Worm (Caenorhabditis elegans): ENCODE measurements around the gene col-110.

Gene col-110

DNA sequence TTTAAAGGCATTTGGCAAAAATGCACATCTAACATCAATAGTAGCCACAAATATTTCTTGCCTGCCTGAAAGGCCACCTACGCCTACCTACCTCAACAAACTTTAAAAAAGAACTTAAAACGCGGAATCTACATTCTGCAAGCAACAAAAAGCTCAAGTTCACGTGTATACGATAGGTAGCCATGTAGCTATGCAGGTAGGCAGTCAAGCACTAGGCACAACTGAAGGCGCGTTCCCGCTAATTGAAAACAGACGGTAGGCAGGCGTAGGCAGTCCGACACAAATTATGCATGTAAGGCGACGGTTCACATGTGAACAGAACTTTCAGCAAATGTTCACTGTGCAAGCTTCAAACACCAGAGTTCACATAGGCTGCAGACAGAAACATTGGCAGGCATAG is 3.1 kb upstream of the col-110 start:
- no peak for TF ChIP-seq ref-1 (GFP tag; conservative IDR thresholded peaks at IDR 0.05)
- no peak for TF ChIP-seq flt-1 (GFP tag; IDR thresholded peaks at IDR 0.05)
- no peak for TF ChIP-seq cog-1 (tag; optimal IDR thresholded peaks at IDR 0.05)
- TF ChIP-seq ztf-23 (GFP tag; IDR thresholded peaks at IDR 0.05) = no peak

DNA sequence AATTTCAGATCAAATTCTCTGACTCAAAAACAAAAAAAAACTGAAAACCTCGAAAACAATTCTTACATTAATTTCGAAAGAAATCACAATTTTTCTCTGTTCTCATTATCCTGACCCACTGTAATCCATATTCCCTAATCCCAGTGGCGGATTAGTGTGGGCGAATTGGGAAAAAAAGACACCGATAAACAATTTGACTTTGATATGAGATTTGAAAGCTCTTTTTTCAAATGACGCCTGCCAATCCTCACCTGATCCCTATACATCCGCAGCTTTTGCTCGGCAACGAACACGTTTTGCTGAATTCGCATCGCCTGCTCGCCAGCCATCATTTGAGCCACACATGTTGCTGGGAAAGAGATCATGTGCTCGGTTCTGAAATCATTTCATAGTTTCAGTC is 2.3 kb upstream of the col-110 start:
- TF ChIP-seq ztf-23 (GFP tag; IDR thresholded peaks at IDR 0.05) (no peak), ref-1 (GFP tag; conservative IDR thresholded peaks at IDR 0.05) (no peak), klf-2 (GFP tag; conservative IDR thresholded peaks at IDR 0.05) (no peak), flt-1 (GFP tag; IDR thresholded peaks at IDR 0.05) (no peak), tab-1 (GFP tag; IDR thresholded peaks at IDR 0.05) (no peak), ztf-29 (GFP tag; IDR thresholded peaks at IDR 0.05) (no peak), T22C8.4 (GFP tag; IDR thresholded peaks at IDR 0.05) (no peak), cog-1 (tag; optimal IDR thresholded peaks at IDR 0.05) (no peak), med-1 (GFP tag; optimal IDR thresholded peaks at IDR 0.05; ENCODE audit: insufficient read depth) (no peak)

DNA sequence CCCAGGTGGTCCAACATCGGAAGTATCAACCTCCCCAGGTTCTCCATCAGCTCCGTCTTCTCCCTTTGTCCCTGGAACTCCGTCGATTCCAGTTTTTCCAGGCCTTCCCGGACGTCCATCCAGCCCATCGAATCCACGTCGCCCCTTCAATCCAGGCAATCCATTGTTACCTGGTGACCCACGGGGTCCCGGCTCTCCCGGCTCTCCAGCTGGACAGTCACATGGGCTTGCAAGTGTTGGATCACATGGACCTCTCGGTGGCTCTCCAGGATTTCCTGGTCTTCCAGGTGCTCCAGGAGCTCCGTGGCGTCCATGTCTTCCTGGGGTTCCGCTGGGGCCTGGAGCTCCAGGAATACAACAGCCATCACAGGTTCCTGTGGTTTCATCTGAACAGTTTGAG is 807 bp downstream of the col-110 start:
- TF ChIP-seq klf-2 (GFP tag; conservative IDR thresholded peaks at IDR 0.05) (no peak), ztf-23 (GFP tag; IDR thresholded peaks at IDR 0.05) (0 out of 2 replicates have a peak, but pooled peaks have one; percentile 30), T22C8.4 (GFP tag; IDR thresholded peaks at IDR 0.05) (no peak), ztf-29 (GFP tag; IDR thresholded peaks at IDR 0.05) (no peak)

- TF ChIP-seq klf-2 (GFP tag; conservative IDR thresholded peaks at IDR 0.05) (no peak), cog-1 (tag; optimal IDR thresholded peaks at IDR 0.05) (no peak), ztf-29 (GFP tag; IDR thresholded peaks at IDR 0.05) (no peak), flt-1 (GFP tag; IDR thresholded peaks at IDR 0.05) (no peak), T22C8.4 (GFP tag; IDR thresholded peaks at IDR 0.05) (no peak), ref-1 (GFP tag; conservative IDR thresholded peaks at IDR 0.05) (no peak), med-1 (GFP tag; optimal IDR thresholded peaks at IDR 0.05; ENCODE audit: insufficient read depth) (no peak), ztf-23 (GFP tag; IDR thresholded peaks at IDR 0.05) (no peak), tab-1 (GFP tag; IDR thresholded peaks at IDR 0.05) (no peak)
These were observed 3.9 kb downstream of the col-110 start, which contains the start of gene nspg-10 for ce11 chrIV:4605608-4606007. Gene nspg-10 (plus strand): TSS chrIV:4605786.

- no peak for TF ChIP-seq med-1 (GFP tag; optimal IDR thresholded peaks at IDR 0.05; ENCODE audit: insufficient read depth)
- no peak for TF ChIP-seq klf-2 (GFP tag; conservative IDR thresholded peaks at IDR 0.05)
- TF ChIP-seq ztf-29 (GFP tag; IDR thresholded peaks at IDR 0.05) = no peak
- TF ChIP-seq ref-1 (GFP tag; conservative IDR thresholded peaks at IDR 0.05) = no peak
- TF ChIP-seq flt-1 (GFP tag; IDR thresholded peaks at IDR 0.05) = no peak
- no peak for TF ChIP-seq tab-1 (GFP tag; IDR thresholded peaks at IDR 0.05)
- TF ChIP-seq T22C8.4 (GFP tag; IDR thresholded peaks at IDR 0.05) = no peak
- TF ChIP-seq cog-1 (tag; optimal IDR thresholded peaks at IDR 0.05) = no peak
- TF ChIP-seq ztf-23 (GFP tag; IDR thresholded peaks at IDR 0.05) = no peak
These were observed 6.9 kb downstream of the col-110 start, which contains the start of gene F19C7.4 for ce11 chrIV:4602565-4602964. Gene F19C7.4 (plus strand): TSS chrIV:4602865.

DNA sequence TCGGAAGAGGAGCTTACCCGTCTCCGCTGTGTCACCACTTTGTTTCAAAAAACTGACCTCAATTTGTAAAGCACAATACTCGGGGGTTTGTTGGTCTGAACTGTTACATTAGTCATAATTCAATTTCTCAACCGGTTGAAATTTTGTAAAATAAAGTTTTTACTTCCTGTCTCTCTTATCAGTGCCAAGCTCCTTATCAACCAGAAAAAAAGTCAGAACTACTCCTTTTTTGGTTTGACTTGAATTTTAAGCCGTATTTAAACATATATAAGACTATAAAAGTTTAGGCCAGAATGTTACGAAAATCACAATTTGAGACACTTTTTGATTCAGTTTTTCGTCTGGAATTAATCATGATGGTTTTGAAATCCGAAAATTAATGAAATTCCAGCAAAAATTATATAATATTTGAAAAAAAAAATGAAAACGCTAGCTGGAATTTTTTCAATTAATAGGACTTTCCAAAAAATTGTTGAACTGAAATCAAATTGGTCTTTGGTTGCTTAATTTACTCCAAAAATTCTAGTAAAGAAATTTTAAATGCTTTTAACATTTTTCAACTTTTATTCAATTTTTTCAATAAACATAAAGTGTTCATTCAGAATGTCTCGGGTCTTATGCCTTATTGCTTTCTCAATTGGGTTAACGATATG is 10.0 kb downstream of the col-110 start, which contains the start of gene F19C7.2:
F19C7.2 (plus strand) TSS at position 603 of the 653 bp plus-strand sequence.
- TF ChIP-seq flt-1 (GFP tag; IDR thresholded peaks at IDR 0.05) (no peak), klf-2 (GFP tag; conservative IDR thresholded peaks at IDR 0.05) (no peak), ztf-29 (GFP tag; IDR thresholded peaks at IDR 0.05) (no peak), ztf-23 (GFP tag; IDR thresholded peaks at IDR 0.05) (no peak), cog-1 (tag; optimal IDR thresholded peaks at IDR 0.05) (no peak), ref-1 (GFP tag; conservative IDR thresholded peaks at IDR 0.05) (no peak), T22C8.4 (GFP tag; IDR thresholded peaks at IDR 0.05) (no peak)

DNA sequence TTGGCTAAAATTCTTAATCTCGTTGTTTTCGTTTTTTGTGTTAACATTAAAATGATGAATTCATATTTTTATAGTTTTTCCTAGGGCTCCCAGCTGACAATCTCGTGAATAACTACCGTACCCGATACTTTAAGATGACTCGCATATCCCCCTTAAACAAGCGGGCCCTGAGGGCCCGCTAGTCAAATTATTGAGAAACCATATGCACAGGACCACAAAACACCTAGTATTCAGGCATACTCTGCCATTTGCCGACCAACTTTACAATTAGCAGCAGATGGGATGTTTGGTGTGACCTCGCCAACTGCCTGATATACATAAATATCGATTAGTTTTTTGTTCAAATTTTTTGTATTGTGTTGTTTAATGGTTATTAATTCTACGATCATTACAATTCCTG is 12.6 kb downstream of the col-110 start, which contains the start of gene F19C7.3:
F19C7.3 (plus strand) TSS at position 301 of the 400 bp plus-strand sequence.
- no peak for TF ChIP-seq klf-2 (GFP tag; conservative IDR thresholded peaks at IDR 0.05)
- no peak for TF ChIP-seq ztf-29 (GFP tag; IDR thresholded peaks at IDR 0.05)
- TF ChIP-seq T22C8.4 (GFP tag; IDR thresholded peaks at IDR 0.05) = no peak
- TF ChIP-seq tab-1 (GFP tag; IDR thresholded peaks at IDR 0.05) = no peak
- no peak for TF ChIP-seq ref-1 (GFP tag; conservative IDR thresholded peaks at IDR 0.05)
- TF ChIP-seq ztf-23 (GFP tag; IDR thresholded peaks at IDR 0.05) = no peak
- no peak for TF ChIP-seq flt-1 (GFP tag; IDR thresholded peaks at IDR 0.05)
- no peak for TF ChIP-seq cog-1 (tag; optimal IDR thresholded peaks at IDR 0.05)
- no peak for TF ChIP-seq med-1 (GFP tag; optimal IDR thresholded peaks at IDR 0.05; ENCODE audit: insufficient read depth)

DNA sequence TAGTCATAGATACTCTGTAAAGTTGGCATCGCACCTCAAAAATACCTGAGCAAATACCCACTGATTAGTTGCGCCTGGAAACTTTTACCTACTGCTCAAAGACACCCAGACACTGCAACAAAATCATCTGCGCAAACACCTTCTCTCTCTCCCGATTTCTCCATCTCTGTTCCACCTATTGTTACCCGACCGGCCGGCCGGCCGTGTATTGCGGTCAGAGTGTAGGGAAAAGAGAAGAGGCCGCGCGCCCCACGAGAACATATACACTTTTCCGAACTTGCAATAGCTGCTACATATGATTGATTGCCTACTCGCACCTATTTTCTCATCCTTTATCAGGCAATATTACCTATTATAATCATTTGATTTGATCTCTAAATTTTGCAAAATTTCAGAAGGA is 21.1 kb downstream of the col-110 start:
- TF ChIP-seq cog-1 (tag; optimal IDR thresholded peaks at IDR 0.05) = peak; percentile 14
- TF ChIP-seq ref-1 (GFP tag; conservative IDR thresholded peaks at IDR 0.05) = no peak

DNA sequence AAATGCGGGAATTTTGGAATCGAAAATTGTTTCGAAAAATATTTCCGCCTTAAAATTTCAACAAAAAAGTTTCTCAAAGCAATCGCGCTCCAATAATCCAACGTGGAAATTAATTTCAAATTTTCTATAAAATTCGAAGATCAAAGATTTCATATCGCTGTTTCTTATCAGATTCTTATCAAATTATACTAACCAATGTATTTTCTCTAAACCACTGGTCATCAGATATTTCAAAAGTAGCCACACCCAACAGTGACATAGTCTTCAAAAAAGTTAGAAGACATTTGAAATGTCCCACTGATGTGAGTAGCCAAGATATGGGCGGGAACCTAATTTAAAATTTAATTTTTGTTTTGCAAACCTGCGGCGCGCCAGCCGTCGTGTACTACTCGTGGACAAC is 21.9 kb downstream of the col-110 start:
- no peak for TF ChIP-seq flt-1 (GFP tag; IDR thresholded peaks at IDR 0.05)

- TF ChIP-seq ref-1 (GFP tag; conservative IDR thresholded peaks at IDR 0.05) = no peak
- no peak for TF ChIP-seq ztf-29 (GFP tag; IDR thresholded peaks at IDR 0.05)
- no peak for TF ChIP-seq klf-2 (GFP tag; conservative IDR thresholded peaks at IDR 0.05)
- no peak for TF ChIP-seq flt-1 (GFP tag; IDR thresholded peaks at IDR 0.05)
- TF ChIP-seq tab-1 (GFP tag; IDR thresholded peaks at IDR 0.05) = no peak
- no peak for TF ChIP-seq med-1 (GFP tag; optimal IDR thresholded peaks at IDR 0.05; ENCODE audit: insufficient read depth)
- TF ChIP-seq T22C8.4 (GFP tag; IDR thresholded peaks at IDR 0.05) = no peak
- TF ChIP-seq cog-1 (tag; optimal IDR thresholded peaks at IDR 0.05) = no peak
- no peak for TF ChIP-seq ztf-23 (GFP tag; IDR thresholded peaks at IDR 0.05)
These were observed 23.5 kb downstream of the col-110 start for ce11 chrIV:4585991-4586390.
